Fruit fly (Drosophila melanogaster) whole organism, embryonic: Measurements from ENCODE around the gene PolG2.
A peak's percentile ranks its signal among the peaks of the same experiment; 100 is the strongest.

Experiments
- Ada2b ChIP-seq: fragments of 200-800 bp; sonication (Bioruptor generic); IDR thresholded peaks from 2 replicates; pipeline ENCODE4 v1.3.6; 2022; ENCODE audit warnings: missing biosample characterization, missing genetic modification characterization
- B-H2 ChIP-seq: fragments of 200-800 bp; sonication (Bioruptor generic); optimal IDR thresholded peaks from 2 replicates; lab custom pipeline; 2018; ENCODE audit warnings: missing biosample characterization, mild to moderate bottlenecking, missing genetic modification characterization
- CG10462 ChIP-seq: fragments of 200-800 bp; sonication (Bioruptor generic); optimal IDR thresholded peaks from 2 replicates; lab custom pipeline; 2016; ENCODE audit warnings: missing biosample characterization, missing genetic modification characterization
- CG10565 ChIP-seq: fragments of 200-800 bp; sonication (Bioruptor generic); optimal IDR thresholded peaks from 3 replicates; lab custom pipeline; 2016; ENCODE audit warnings: missing biosample characterization, mild to moderate bottlenecking, missing genetic modification characterization
- CG11560 ChIP-seq: fragments of 200-800 bp; sonication (Bioruptor generic); IDR thresholded peaks from 3 replicates; pipeline ENCODE4 v1.3.6; 2022; ENCODE audit warnings: missing biosample characterization, missing genetic modification characterization
- CG12104 ChIP-seq: fragments of 200-800 bp; sonication (Bioruptor generic); optimal IDR thresholded peaks from 3 replicates; lab custom pipeline; 2016; ENCODE audit warnings: missing biosample characterization, missing genetic modification characterization
- CG12219 ChIP-seq: fragments of 200-800 bp; sonication (Bioruptor generic); optimal IDR thresholded peaks from 3 replicates; lab custom pipeline; 2018; ENCODE audit warnings: missing biosample characterization, mild to moderate bottlenecking, missing genetic modification characterization
- CG13123 ChIP-seq: fragments of 200-800 bp; sonication (Bioruptor generic); optimal IDR thresholded peaks from 2 replicates; lab custom pipeline; 2016; ENCODE audit warnings: missing biosample characterization, missing genetic modification characterization
- CG13624 ChIP-seq: fragments of 200-800 bp; sonication (Bioruptor generic); optimal IDR thresholded peaks from 2 replicates; lab custom pipeline; 2016; ENCODE audit warnings: missing biosample characterization, missing genetic modification characterization
- CG17385 ChIP-seq: fragments of 200-800 bp; sonication (Bioruptor generic); optimal IDR thresholded peaks from 3 replicates; lab custom pipeline; 2018; ENCODE audit warnings: missing biosample characterization, mild to moderate bottlenecking, missing genetic modification characterization
- CG17829 ChIP-seq: fragments of 200-800 bp; optimal IDR thresholded peaks from 2 replicates; lab custom pipeline; 2019; ENCODE audit warnings: missing biosample characterization, mild to moderate bottlenecking, missing genetic modification characterization, moderate library complexity
- CG3163 ChIP-seq: fragments of 200-800 bp; sonication (Bioruptor generic); optimal IDR thresholded peaks from 3 replicates; lab custom pipeline; 2016; ENCODE audit warnings: missing biosample characterization, missing genetic modification characterization
- CG32532 ChIP-seq: fragments of 200-800 bp; sonication (Bioruptor generic); IDR thresholded peaks from 2 replicates; pipeline ENCODE4 v1.3.6; 2022; ENCODE audit warnings: missing biosample characterization, missing genetic modification characterization
- CG3847 ChIP-seq: fragments of 200-800 bp; sonication (Bioruptor generic); IDR thresholded peaks from 2 replicates; pipeline ENCODE4 v1.3.6; 2022; ENCODE audit warnings: missing biosample characterization, missing genetic modification characterization
- CG4707 ChIP-seq: fragments of 200-800 bp; sonication (Bioruptor generic); optimal IDR thresholded peaks from 2 replicates; lab custom pipeline; 2018; ENCODE audit warnings: missing biosample characterization, mild to moderate bottlenecking, missing genetic modification characterization, moderate library complexity
- CG4854 ChIP-seq: fragments of 200-800 bp; sonication (Bioruptor generic); optimal IDR thresholded peaks from 2 replicates; lab custom pipeline; 2016; ENCODE audit warnings: missing biosample characterization, missing genetic modification characterization, inconsistent platforms
- CG6175 ChIP-seq: fragments of 200-800 bp; sonication (Bioruptor generic); IDR thresholded peaks from 3 replicates; pipeline ENCODE4 v1.3.6; 2022; ENCODE audit warnings: missing biosample characterization, missing genetic modification characterization
- CG6791 ChIP-seq: fragments of 200-800 bp; sonication (Bioruptor generic); IDR thresholded peaks from 3 replicates; pipeline ENCODE4 v1.3.6; 2022; ENCODE audit warnings: missing biosample characterization, missing genetic modification characterization; ENCODE audit not compliant: partially characterized antibody
- CG8290 ChIP-seq, 3 experiments: fragments of 200-800 bp; sonication (Bioruptor generic); optimal IDR thresholded peaks; 2 replicates each; lab custom pipeline; 2016 to 2019; ENCODE audit warnings: missing biosample characterization in 3 of 3, missing genetic modification characterization in 3 of 3, mild to moderate bottlenecking in 2 of 3, moderate library complexity in 1 of 3
- CG8388 ChIP-seq: fragments of 200-800 bp; sonication (Bioruptor generic); optimal IDR thresholded peaks from 2 replicates; lab custom pipeline; 2019; ENCODE audit warnings: missing biosample characterization, mild to moderate bottlenecking, missing genetic modification characterization, moderate library complexity
- Doc2 ChIP-seq: fragments of 200-800 bp; sonication (Bioruptor generic); IDR thresholded peaks from 2 replicates; pipeline ENCODE4 v1.3.6; 2022; ENCODE audit warnings: missing biosample characterization, missing genetic modification characterization
- Gug ChIP-seq: fragments of 200-800 bp; sonication (Bioruptor generic); IDR thresholded peaks from 4 replicates; pipeline ENCODE4 v1.3.6; 2022; ENCODE audit warnings: missing biosample characterization, missing genetic modification characterization
- H2.0 ChIP-seq: fragments of 200-800 bp; sonication (Bioruptor generic); IDR thresholded peaks from 2 replicates; pipeline ENCODE4 v1.3.6; 2022; ENCODE audit warnings: missing biosample characterization, missing genetic modification characterization
- Lpt ChIP-seq: fragments of >200 bp; optimal IDR thresholded peaks from 2 replicates; lab custom pipeline; 2018; ENCODE audit warnings: missing biosample characterization, missing genetic modification characterization
- Nf-YC ChIP-seq: fragments of 200-800 bp; optimal IDR thresholded peaks from 3 replicates; lab custom pipeline; 2019; ENCODE audit warnings: missing biosample characterization, mild to moderate bottlenecking, missing genetic modification characterization, moderate library complexity
- Opbp ChIP-seq: fragments of 200-800 bp; sonication (Bioruptor generic); IDR thresholded peaks from 3 replicates; pipeline ENCODE4 v1.3.6; 2022; ENCODE audit warnings: missing biosample characterization, missing genetic modification characterization; ENCODE audit not compliant: partially characterized antibody
- PHDP ChIP-seq: fragments of 200-800 bp; sonication (Bioruptor generic); optimal IDR thresholded peaks from 3 replicates; lab custom pipeline; 2018; ENCODE audit warnings: missing biosample characterization, mild to moderate bottlenecking, missing genetic modification characterization, moderate library complexity
- Pdp1 ChIP-seq, 2 experiments: fragments of 200-800 bp; sonication (Bioruptor generic); optimal IDR thresholded peaks; 3 replicates each; lab custom pipeline; 2016; ENCODE audit warnings: missing biosample characterization in 2 of 2, missing genetic modification characterization in 2 of 2, mild to moderate bottlenecking in 1 of 2, moderate library complexity in 1 of 2
- Sin3A ChIP-seq: fragments of >200 bp; optimal IDR thresholded peaks from 2 replicates; lab custom pipeline; 2018
- Stat92E ChIP-seq, 3 experiments: fragments of >200 bp in 2 of 3; fragments of 200-800 bp in 1 of 3; sonication (Bioruptor generic) in 1 of 3; optimal IDR thresholded peaks; 2 replicates each; lab custom pipeline; 2017 to 2019; ENCODE audit warnings: missing biosample characterization in 3 of 3, missing genetic modification characterization in 3 of 3, mild to moderate bottlenecking in 1 of 3, moderate library complexity in 1 of 3
- Vsx1 ChIP-seq: fragments of 200-800 bp; sonication (Bioruptor generic); optimal IDR thresholded peaks from 2 replicates; lab custom pipeline; 2017; ENCODE audit warnings: missing biosample characterization, mild to moderate bottlenecking, missing genetic modification characterization, missing genetic modification reagents
- ara ChIP-seq: fragments of 200-800 bp; sonication (Bioruptor generic); IDR thresholded peaks from 2 replicates; pipeline ENCODE4 v1.3.6; 2022; ENCODE audit warnings: missing biosample characterization, missing genetic modification characterization
- bsh ChIP-seq, 2 experiments: fragments of 200-800 bp; sonication (Bioruptor generic); optimal IDR thresholded peaks; 2 replicates each; lab custom pipeline; 2017 to 2018; ENCODE audit warnings: mild to moderate bottlenecking in 2 of 2, missing biosample characterization in 2 of 2, missing genetic modification characterization in 2 of 2, moderate library complexity in 1 of 2
- caup ChIP-seq: fragments of 200-800 bp; sonication (Bioruptor generic); optimal IDR thresholded peaks from 3 replicates; lab custom pipeline; 2017; ENCODE audit warnings: missing biosample characterization, mild to moderate bottlenecking, missing genetic modification characterization, moderate library complexity; ENCODE audit not compliant: severe bottlenecking
- ci ChIP-seq: fragments of 200-800 bp; sonication (Bioruptor generic); IDR thresholded peaks from 3 replicates; pipeline ENCODE4 v1.3.6; 2022; ENCODE audit warnings: missing biosample characterization, missing genetic modification characterization
- crc ChIP-seq: fragments of 200-800 bp; sonication (Bioruptor generic); optimal IDR thresholded peaks from 2 replicates; lab custom pipeline; 2016; ENCODE audit warnings: missing biosample characterization, missing genetic modification characterization
- dan ChIP-seq: fragments of 200-800 bp; sonication (Bioruptor generic); IDR thresholded peaks from 2 replicates; pipeline ENCODE4 v1.3.6; 2022; ENCODE audit warnings: missing biosample characterization, missing genetic modification characterization
- dpn ChIP-seq, 2 experiments: fragments of 200-800 bp; sonication (Bioruptor generic); optimal IDR thresholded peaks; 3 replicates each; lab custom pipeline; 2016; ENCODE audit warnings: missing biosample characterization in 2 of 2, missing genetic modification characterization in 2 of 2
- ftz-f1 ChIP-seq: fragments of 200-800 bp; sonication (Bioruptor generic); optimal IDR thresholded peaks from 2 replicates; lab custom pipeline; 2016; ENCODE audit warnings: missing biosample characterization, missing genetic modification characterization
- grau ChIP-seq: fragments of 200-800 bp; optimal IDR thresholded peaks from 3 replicates; lab custom pipeline; 2019; ENCODE audit warnings: missing biosample characterization, mild to moderate bottlenecking, missing genetic modification characterization, moderate library complexity
- her ChIP-seq: fragments of 200-800 bp; sonication (Bioruptor generic); optimal IDR thresholded peaks from 2 replicates; lab custom pipeline; 2016; ENCODE audit warnings: missing biosample characterization, missing genetic modification characterization
- luna ChIP-seq: fragments of 200-800 bp; sonication (Bioruptor generic); optimal IDR thresholded peaks from 2 replicates; lab custom pipeline; 2016; ENCODE audit warnings: missing biosample characterization, missing genetic modification characterization
- mirr ChIP-seq: fragments of 200-800 bp; sonication (Bioruptor generic); optimal IDR thresholded peaks from 3 replicates; lab custom pipeline; 2018; ENCODE audit warnings: missing biosample characterization, mild to moderate bottlenecking, missing genetic modification characterization
- nau ChIP-seq: fragments of 200-800 bp; sonication (Bioruptor generic); optimal IDR thresholded peaks from 3 replicates; lab custom pipeline; 2017; ENCODE audit warnings: missing biosample characterization, mild to moderate bottlenecking, missing genetic modification characterization, missing genetic modification reagents
- pan ChIP-seq, 4 experiments: fragments of >200 bp in 3 of 4; fragments of 200-800 bp in 1 of 4; sonication (Bioruptor generic) in 1 of 4; optimal IDR thresholded peaks in 3 of 4; IDR thresholded peaks in 1 of 4; 2 replicates each; pipeline versions ENCODE4 v1.3.6 to Lab custom; 2017 to 2022; ENCODE audit warnings: missing biosample characterization in 2 of 4, missing genetic modification characterization in 2 of 4, mixed read lengths in 1 of 4
- slp2 ChIP-seq: fragments of 200-800 bp; sonication (Bioruptor generic); optimal IDR thresholded peaks from 2 replicates; lab custom pipeline; 2016; ENCODE audit warnings: missing biosample characterization, missing genetic modification characterization
- sna ChIP-seq: fragments of 200-800 bp; sonication (Bioruptor generic); IDR thresholded peaks from 2 replicates; pipeline ENCODE4 v1.3.6; 2022; ENCODE audit warnings: missing biosample characterization, missing genetic modification characterization; ENCODE audit not compliant: partially characterized antibody
- ttk ChIP-seq: fragments of 200-800 bp; sonication (Bioruptor generic); IDR thresholded peaks from 2 replicates; pipeline ENCODE4 v2.1.2; 2022; ENCODE audit warnings: missing biosample characterization, missing genetic modification characterization
- wek ChIP-seq: fragments of 200-800 bp; sonication (Bioruptor generic); optimal IDR thresholded peaks from 3 replicates; lab custom pipeline; 2018; ENCODE audit warnings: missing biosample characterization, mild to moderate bottlenecking, missing genetic modification characterization, moderate library complexity

PolG2 gene

dm6 chr2L:13878801-13879200, 45.9 kb upstream of the PolG2 start (continued):
- TF ChIP-seq CG6791 (GFP tag; lab: Robert Waterston, UW) (peak; percentile 62), CG4707 (GFP tag; lab: Kevin White, UChicago) (peak; percentile 50), luna (GFP tag; lab: Kevin White, UChicago) (no peak), Opbp (GFP tag; lab: Robert Waterston, UW) (peak; percentile 71), CG8388 (GFP tag; lab: Kevin White, UChicago) (no peak), sna (GFP tag; lab: Robert Waterston, UW) (peak; percentile 23; the same call in 1 of the 2 replicates), CG3847 (GFP tag; lab: Robert Waterston, UW) (peak; percentile 16; the same call in 1 of the 2 replicates), ftz-f1 (GFP tag; lab: Kevin White, UChicago) (peak; percentile 23), caup (GFP tag; lab: Kevin White, UChicago) (peak; percentile 27), PHDP (peak; percentile 17), dpn (GFP tag; optimal IDR thresholded peaks at IDR 0.05; lab: Kevin White, UChicago) (peak in 1 of 2 experiments; percentile 10), slp2 (GFP tag; lab: Kevin White, UChicago) (no peak), Vsx1 (GFP tag; lab: Kevin White, UChicago) (no peak), CG17385 (GFP tag; lab: Kevin White, UChicago) (peak; percentile 42), Lpt (GFP tag; lab: Kevin White, UChicago) (no peak), Gug (GFP tag; lab: Robert Waterston, UW) (peak; percentile 33; the same call in 1 of the 4 replicates), pan (optimal IDR thresholded peaks at IDR 0.05; lab: Kevin White, UChicago) (no peak), pan (GFP tag; optimal IDR thresholded peaks at IDR 0.05 in 1 of 2, IDR thresholded peaks at IDR 0.05 in 1 of 2) (peak in 1 of 2 experiments; percentile 51), bsh (GFP tag; optimal IDR thresholded peaks at IDR 0.05; lab: Kevin White, UChicago) (no peak), ttk (GFP tag; lab: Robert Waterston, UW) (peak; percentile 44; the same call in 1 of the 2 replicates), ara (GFP tag; lab: Robert Waterston, UW) (0 out of 2 replicates have a peak, but pooled peaks have one; percentile 8), crc (GFP tag; lab: Kevin White, UChicago) (no peak), CG11560 (tag; lab: Robert Waterston, UW) (no peak), CG13624 (GFP tag; lab: Kevin White, UChicago) (peak; percentile 33), Pdp1 (GFP tag; optimal IDR thresholded peaks at IDR 0.05; lab: Kevin White, UChicago) (peak in 1 of 2 experiments; percentile 40), Ada2b (GFP tag; lab: Robert Waterston, UW) (0 out of 2 replicates have a peak, but pooled peaks have one; percentile 13), Doc2 (GFP tag; lab: Robert Waterston, UW) (no peak), nau (GFP tag; lab: Kevin White, UChicago) (peak; percentile 27), CG32532 (GFP tag; lab: Robert Waterston, UW) (0 out of 2 replicates have a peak, but pooled peaks have one; percentile 18), H2.0 (GFP tag; lab: Robert Waterston, UW) (no peak), CG13123 (no peak), grau (tag; lab: Kevin White, UChicago) (peak; percentile 25), CG12219 (GFP tag; lab: Kevin White, UChicago) (peak; percentile 15), CG3163 (GFP tag; lab: Kevin White, UChicago) (peak; percentile 92), CG17829 (tag; lab: Kevin White, UChicago) (peak; percentile 15), CG8290 (GFP tag; optimal IDR thresholded peaks at IDR 0.05; lab: Kevin White, UChicago) (no peak), CG8290 (tag; optimal IDR thresholded peaks at IDR 0.05; lab: Kevin White, UChicago) (peak in 1 of 2 experiments; percentile 74), mirr (GFP tag; lab: Kevin White, UChicago) (peak; percentile 51), CG10565 (GFP tag; lab: Kevin White, UChicago) (no peak), Stat92E (GFP tag; optimal IDR thresholded peaks at IDR 0.05; lab: Kevin White, UChicago) (peak in 1 of 3 experiments; percentile 47), CG4854 (peak; percentile 52), ci (GFP tag; lab: Robert Waterston, UW) (peak; percentile 85), Nf-YC (peak; percentile 29), dan (GFP tag; lab: Robert Waterston, UW) (no peak), CG12104 (no peak), CG10462 (no peak), B-H2 (GFP tag; lab: Kevin White, UChicago) (peak; percentile 25), CG6175 (0 out of 3 replicates have a peak, but pooled peaks have one; percentile 51), her (peak; percentile 43), wek (GFP tag; lab: Kevin White, UChicago) (peak; percentile 34), Sin3A (lab: Kevin White, UChicago) (no peak)
